Worm (Caenorhabditis elegans) whole organism, L2 larva: ENCODE results near the gene sart-3.

Experiments
- C34F6.9 ChIP-seq: fragments of 150-350 bp; optimal IDR thresholded peaks from 2 replicates; lab custom pipeline; 2014; ENCODE audit warnings: missing biosample characterization, missing genetic modification characterization
- F13H6.1 ChIP-seq: sonication (generic microtip); optimal IDR thresholded peaks from 2 replicates; lab custom pipeline; 2016; ENCODE audit warnings: missing genetic modification characterization, missing compliant biosample characterization
- R02D3.7 ChIP-seq: fragments of 150-350 bp; optimal IDR thresholded peaks from 2 replicates; lab custom pipeline; 2014; ENCODE audit warnings: missing biosample characterization, missing genetic modification characterization
- Y55F3AM.14 ChIP-seq: fragments of 200-800 bp; sonication (Bioruptor generic); optimal IDR thresholded peaks from 2 replicates; lab custom pipeline; 2018; ENCODE audit warnings: mild to moderate bottlenecking, missing genetic modification characterization, missing compliant biosample characterization
- ZK546.5 ChIP-seq: sonication (generic microtip); optimal IDR thresholded peaks from 2 replicates; lab custom pipeline; 2017; ENCODE audit warnings: missing biosample characterization, missing genetic modification characterization
- ama-1 ChIP-seq: fragments of 150-350 bp; optimal IDR thresholded peaks from 2 replicates; lab custom pipeline; 2018; ENCODE audit warnings: inconsistent platforms
- blmp-1 ChIP-seq: sonication (generic microtip); optimal IDR thresholded peaks from 2 replicates; lab custom pipeline; 2017; ENCODE audit warnings: missing genetic modification characterization, mild to moderate bottlenecking, missing compliant biosample characterization, antibody characterized with exemption, moderate library complexity; ENCODE audit not compliant: insufficient read depth
- ceh-16 ChIP-seq: fragments of 150-350 bp; optimal IDR thresholded peaks from 2 replicates; lab custom pipeline; 2014; ENCODE audit warnings: missing biosample characterization, missing genetic modification characterization
- ceh-82 ChIP-seq: fragments of 150-350 bp; optimal IDR thresholded peaks from 2 replicates; lab custom pipeline; 2014; ENCODE audit warnings: missing biosample characterization, missing genetic modification characterization
- crh-2 ChIP-seq: sonication (generic microtip); optimal IDR thresholded peaks from 2 replicates; lab custom pipeline; 2017; ENCODE audit warnings: missing biosample characterization, missing genetic modification characterization
- dmd-4 ChIP-seq: sonication (generic microtip); optimal IDR thresholded peaks from 2 replicates; lab custom pipeline; 2017; ENCODE audit warnings: missing biosample characterization, missing genetic modification characterization
- egl-27 ChIP-seq: sonication (generic microtip); optimal IDR thresholded peaks from 3 replicates; lab custom pipeline; 2017; ENCODE audit warnings: missing biosample characterization, missing genetic modification reagents, missing genetic modification characterization
- elt-1 ChIP-seq: fragments of 150-350 bp; optimal IDR thresholded peaks from 2 replicates; lab custom pipeline; 2014; ENCODE audit warnings: missing biosample characterization, missing genetic modification characterization
- elt-3 ChIP-seq: sonication (generic microtip); optimal IDR thresholded peaks from 2 replicates; lab custom pipeline; 2017; ENCODE audit warnings: missing biosample characterization, missing genetic modification characterization
- fos-1 ChIP-seq: fragments of 150-350 bp; optimal IDR thresholded peaks from 2 replicates; lab custom pipeline; 2014; ENCODE audit warnings: missing biosample characterization, missing genetic modification characterization
- gmeb-1 ChIP-seq: fragments of 150-350 bp; optimal IDR thresholded peaks from 2 replicates; lab custom pipeline; 2014; ENCODE audit warnings: missing biosample characterization, missing genetic modification characterization
- lin-11 ChIP-seq: fragments of 150-350 bp; sonication (generic microtip); optimal IDR thresholded peaks from 2 replicates; lab custom pipeline; 2014; ENCODE audit warnings: missing biosample characterization, missing genetic modification characterization, inconsistent platforms, mixed read lengths
- lsy-2 ChIP-seq, 2 experiments: fragments of 150-350 bp in 1 of 2; sonication (generic microtip) in 1 of 2; optimal IDR thresholded peaks; 2 replicates each; lab custom pipeline; 2014 to 2017; ENCODE audit warnings: missing biosample characterization in 2 of 2, missing genetic modification characterization in 2 of 2
- mab-5 ChIP-seq: fragments of 150-350 bp; optimal IDR thresholded peaks from 2 replicates; lab custom pipeline; 2014; ENCODE audit warnings: missing biosample characterization, missing genetic modification characterization
- mbf-1 ChIP-seq: sonication (generic microtip); optimal IDR thresholded peaks from 2 replicates; lab custom pipeline; 2017; ENCODE audit warnings: missing biosample characterization, missing genetic modification characterization
- mdl-1 ChIP-seq, 2 experiments: fragments of 150-350 bp in 1 of 2; sonication (generic microtip) in 1 of 2; optimal IDR thresholded peaks; 2 replicates each; lab custom pipeline; 2017; ENCODE audit warnings: missing biosample characterization in 2 of 2, missing genetic modification characterization in 2 of 2
- nhr-10 ChIP-seq: sonication (generic microtip); optimal IDR thresholded peaks from 2 replicates; lab custom pipeline; 2017; ENCODE audit warnings: missing biosample characterization, missing genetic modification characterization
- nhr-12 ChIP-seq: fragments of 150-350 bp; optimal IDR thresholded peaks from 2 replicates; lab custom pipeline; 2014; ENCODE audit warnings: missing biosample characterization, missing genetic modification characterization
- nhr-129 ChIP-seq: fragments of 150-350 bp; optimal IDR thresholded peaks from 2 replicates; lab custom pipeline; 2014; ENCODE audit warnings: missing biosample characterization, missing genetic modification characterization
- nhr-21 ChIP-seq: fragments of 150-350 bp; optimal IDR thresholded peaks from 2 replicates; lab custom pipeline; 2014; ENCODE audit warnings: missing biosample characterization, missing genetic modification characterization
- nhr-237 ChIP-seq: fragments of 150-350 bp; optimal IDR thresholded peaks from 2 replicates; lab custom pipeline; 2014; ENCODE audit warnings: missing biosample characterization, missing genetic modification characterization
- nhr-25 ChIP-seq: fragments of 150-350 bp; sonication (generic microtip); optimal IDR thresholded peaks from 3 replicates; lab custom pipeline; 2014; ENCODE audit warnings: missing biosample characterization, missing genetic modification characterization
- nhr-6 ChIP-seq: fragments of 150-350 bp; optimal IDR thresholded peaks from 2 replicates; lab custom pipeline; 2014; ENCODE audit warnings: missing biosample characterization, missing genetic modification characterization
- nhr-77 ChIP-seq: fragments of 150-350 bp; optimal IDR thresholded peaks from 2 replicates; lab custom pipeline; 2014; ENCODE audit warnings: missing biosample characterization, missing genetic modification characterization
- peb-1 ChIP-seq: fragments of 150-350 bp; optimal IDR thresholded peaks from 2 replicates; lab custom pipeline; 2014; ENCODE audit warnings: missing biosample characterization, missing genetic modification characterization
- sem-4 ChIP-seq: fragments of 150-350 bp; optimal IDR thresholded peaks from 2 replicates; lab custom pipeline; 2014; ENCODE audit warnings: missing biosample characterization, missing genetic modification reagents, missing genetic modification characterization
- skn-1 ChIP-seq: sonication (generic microtip); optimal IDR thresholded peaks from 2 replicates; lab custom pipeline; 2017; ENCODE audit warnings: missing biosample characterization, missing genetic modification characterization
- sma-3 ChIP-seq: sonication (generic microtip); optimal IDR thresholded peaks from 2 replicates; lab custom pipeline; 2016; ENCODE audit warnings: missing genetic modification reagents, missing genetic modification characterization, missing compliant biosample characterization
- sma-9 ChIP-seq, 2 experiments: fragments of 150-350 bp in 1 of 2; sonication (generic microtip) in 1 of 2; optimal IDR thresholded peaks; 2 replicates each; lab custom pipeline; 2014 to 2016; ENCODE audit warnings: missing genetic modification characterization in 2 of 2, mild to moderate bottlenecking in 1 of 2, missing biosample characterization in 1 of 2, missing compliant biosample characterization in 1 of 2, missing genetic modification reagents in 1 of 2, moderate library complexity in 1 of 2
- snpc-4 ChIP-seq: fragments of 150-350 bp; optimal IDR thresholded peaks from 2 replicates; lab custom pipeline; 2014; ENCODE audit warnings: missing biosample characterization, missing genetic modification characterization
- unc-39 ChIP-seq: fragments of 150-350 bp; optimal IDR thresholded peaks from 2 replicates; lab custom pipeline; 2014; ENCODE audit warnings: missing biosample characterization, missing genetic modification characterization
- unc-55 ChIP-seq: fragments of 150-350 bp; sonication (generic microtip); optimal IDR thresholded peaks from 3 replicates; lab custom pipeline; 2014; ENCODE audit warnings: missing biosample characterization, missing genetic modification reagents, missing genetic modification characterization
- unc-62 ChIP-seq: fragments of 150-350 bp; optimal IDR thresholded peaks from 2 replicates; lab custom pipeline; 2014; ENCODE audit warnings: missing biosample characterization, missing genetic modification reagents, missing genetic modification characterization
- zag-1 ChIP-seq: fragments of 150-350 bp; optimal IDR thresholded peaks from 2 replicates; lab custom pipeline; 2014; ENCODE audit warnings: missing biosample characterization, missing genetic modification characterization
- ztf-1 ChIP-seq: fragments of 200-800 bp; sonication (Bioruptor generic); conservative IDR thresholded peaks from 2 replicates; pipeline ENCODE4 v1.3.6; 2022; ENCODE audit warnings: missing genetic modification characterization, missing compliant biosample characterization
- ztf-11 ChIP-seq: sonication (generic microtip); optimal IDR thresholded peaks from 2 replicates; lab custom pipeline; 2017; ENCODE audit warnings: missing biosample characterization, missing genetic modification characterization
- ztf-4 ChIP-seq: fragments of 150-350 bp; optimal IDR thresholded peaks from 2 replicates; lab custom pipeline; 2014; ENCODE audit warnings: missing biosample characterization, missing genetic modification characterization

sart-3 gene

DNA sequence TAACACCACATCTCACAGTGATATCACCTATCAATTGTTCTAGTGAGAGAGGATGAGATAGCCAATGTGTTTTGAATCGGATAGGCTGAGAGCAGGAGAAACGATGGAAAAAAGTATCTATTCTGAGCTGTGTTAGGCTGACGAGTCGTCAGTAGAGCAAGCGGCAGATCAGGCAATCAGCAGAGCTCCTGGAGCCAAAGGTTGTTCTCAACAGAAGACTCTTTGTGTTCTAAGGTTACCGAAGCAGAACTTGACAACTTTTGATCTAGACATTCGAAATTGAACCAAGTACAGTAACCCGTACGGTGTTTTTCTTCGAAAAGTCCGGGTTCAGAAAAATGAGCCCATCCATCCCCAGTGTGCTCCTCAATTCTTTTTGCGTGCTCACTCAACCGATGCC lies 20.0 kb upstream of the sart-3 start:
- TF ChIP-seq peb-1 (tag; lab: Kevin White, UChicago) (no peak), unc-39 (tag; lab: Kevin White, UChicago) (no peak), dmd-4 (tag; lab: Kevin White, UChicago) (no peak), nhr-10 (tag; lab: Kevin White, UChicago) (no peak), ztf-4 (tag; lab: Kevin White, UChicago) (no peak), nhr-129 (tag; lab: Kevin White, UChicago) (peak; percentile 12), blmp-1 (tag; lab: Kevin White, UChicago) (no peak), F13H6.1 (tag; lab: Kevin White, UChicago) (peak; percentile 8), gmeb-1 (tag; lab: Kevin White, UChicago) (no peak), elt-3 (no peak), R02D3.7 (tag; lab: Kevin White, UChicago) (no peak), mab-5 (tag; lab: Kevin White, UChicago) (no peak), unc-55 (GFP tag; lab: Kevin White, UChicago) (no peak), nhr-25 (tag; lab: Kevin White, UChicago) (no peak), ztf-11 (tag; lab: Kevin White, UChicago) (no peak)

DNA sequence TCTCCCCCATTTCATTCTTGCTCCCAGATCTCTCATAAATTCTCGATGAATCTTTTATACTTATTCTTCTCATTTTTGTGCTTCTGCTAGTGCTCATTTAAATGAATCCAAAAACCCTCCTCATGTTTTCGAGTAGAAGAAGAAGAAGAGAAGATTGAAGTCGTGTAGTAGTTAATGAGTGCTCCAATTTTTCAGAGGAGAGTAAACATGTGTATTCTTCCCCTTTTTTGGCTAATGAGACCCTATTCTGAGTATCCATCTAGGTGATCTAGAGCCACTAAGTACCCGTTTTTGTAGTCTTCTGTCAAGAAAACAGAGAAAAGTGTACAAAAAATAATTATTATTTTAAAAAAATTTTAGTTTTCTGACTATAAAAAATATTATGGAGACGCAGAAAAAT lies 18.8 kb upstream of the sart-3 start:
- TF ChIP-seq fos-1 (no peak), ama-1 (lab: Kevin White, UChicago) (no peak), Y55F3AM.14 (GFP tag; lab: Kevin White, UChicago) (no peak)

DNA sequence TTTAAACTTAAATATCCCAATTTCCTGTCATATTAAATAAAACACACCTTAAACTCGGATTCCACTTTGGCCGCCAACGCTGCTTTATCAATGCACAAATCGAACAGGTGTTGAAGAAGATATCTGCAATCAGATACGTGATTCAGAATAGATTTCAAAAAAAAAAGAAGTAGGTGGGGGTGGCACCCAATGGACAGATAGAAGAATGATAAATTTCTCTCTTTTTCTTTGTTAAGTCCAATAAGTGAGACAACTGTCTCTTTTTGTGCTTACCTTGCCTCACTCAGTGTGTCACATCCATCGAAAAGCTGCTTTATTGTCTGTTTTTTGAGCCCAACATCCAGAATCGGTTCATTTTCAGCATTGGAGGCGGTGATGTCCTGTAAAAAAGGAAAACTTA lies 18.0 kb upstream of the sart-3 start:
- no peak for TF ChIP-seq dmd-4 (tag; lab: Kevin White, UChicago)
- TF ChIP-seq sma-9 (GFP tag; optimal IDR thresholded peaks at IDR 0.05; lab: Kevin White, UChicago): peak; percentile 69
- TF ChIP-seq sma-9 (tag; optimal IDR thresholded peaks at IDR 0.05; lab: Kevin White, UChicago): no peak
- peak in 1 of 2 experiments; percentile 7 for TF ChIP-seq lsy-2 (tag; optimal IDR thresholded peaks at IDR 0.05; lab: Kevin White, UChicago)
- no peak for TF ChIP-seq mdl-1 (tag; optimal IDR thresholded peaks at IDR 0.05; lab: Kevin White, UChicago)
- TF ChIP-seq unc-39 (tag; lab: Kevin White, UChicago): no peak
- TF ChIP-seq sma-3 (GFP tag; lab: Kevin White, UChicago): no peak
- TF ChIP-seq F13H6.1 (tag; lab: Kevin White, UChicago): peak; percentile 62
- TF ChIP-seq nhr-10 (tag; lab: Kevin White, UChicago): no peak
- TF ChIP-seq blmp-1 (tag; lab: Kevin White, UChicago): no peak
- peak; percentile 34 for TF ChIP-seq nhr-129 (tag; lab: Kevin White, UChicago)
- TF ChIP-seq mab-5 (tag; lab: Kevin White, UChicago): peak; percentile 42
- TF ChIP-seq C34F6.9: peak; percentile 38
- no peak for TF ChIP-seq ZK546.5 (tag; lab: Kevin White, UChicago)
- TF ChIP-seq sem-4 (tag; lab: Kevin White, UChicago): no peak

DNA sequence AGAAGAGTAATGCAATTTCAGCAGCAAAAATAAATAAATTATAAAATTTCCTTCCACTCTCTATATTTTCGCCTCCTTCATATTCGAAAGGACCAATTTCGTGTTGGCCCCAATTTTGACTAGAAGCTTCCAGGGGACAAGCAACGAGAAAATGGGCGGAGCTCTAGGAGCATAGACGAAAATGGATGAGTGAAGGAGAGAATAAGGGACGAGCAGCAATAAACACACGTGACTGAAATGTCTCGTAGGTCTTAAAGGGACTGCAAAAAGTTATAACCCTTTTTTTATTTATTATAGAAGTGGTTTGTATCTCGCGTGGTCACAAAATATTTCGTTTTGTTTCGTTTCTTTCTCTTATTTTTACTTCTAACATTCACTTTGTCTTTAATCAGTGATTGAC lies 17.0 kb upstream of the sart-3 start:
- TF ChIP-seq nhr-77 (tag; lab: Kevin White, UChicago) (no peak), peb-1 (tag; lab: Kevin White, UChicago) (no peak), nhr-129 (tag; lab: Kevin White, UChicago) (peak; percentile 2), lin-11 (no peak), nhr-10 (tag; lab: Kevin White, UChicago) (no peak), zag-1 (peak; percentile 51), skn-1 (no peak), nhr-6 (no peak), nhr-25 (tag; lab: Kevin White, UChicago) (no peak), ceh-82 (tag; lab: Kevin White, UChicago) (no peak), elt-1 (tag; lab: Kevin White, UChicago) (no peak), unc-62 (GFP tag; lab: Kevin White, UChicago) (no peak), egl-27 (tag; lab: Kevin White, UChicago) (no peak), sma-9 (GFP tag; optimal IDR thresholded peaks at IDR 0.05; lab: Kevin White, UChicago) (peak; percentile 13), sma-9 (tag; optimal IDR thresholded peaks at IDR 0.05; lab: Kevin White, UChicago) (no peak), nhr-237 (tag; lab: Kevin White, UChicago) (no peak), unc-55 (GFP tag; lab: Kevin White, UChicago) (peak; percentile 44), C34F6.9 (peak; percentile 55), nhr-21 (tag; lab: Kevin White, UChicago) (no peak), ceh-16 (no peak), mbf-1 (tag; lab: Kevin White, UChicago) (no peak), nhr-12 (tag; lab: Kevin White, UChicago) (no peak), ztf-1 (no peak), lsy-2 (tag; optimal IDR thresholded peaks at IDR 0.05; lab: Kevin White, UChicago) (peak in 1 of 2 experiments; percentile 49), mab-5 (tag; lab: Kevin White, UChicago) (peak; percentile 61), R02D3.7 (tag; lab: Kevin White, UChicago) (no peak), crh-2 (tag; lab: Kevin White, UChicago) (peak; percentile 34), elt-3 (no peak), mdl-1 (tag; optimal IDR thresholded peaks at IDR 0.05; lab: Kevin White, UChicago) (peak in 1 of 2 experiments; percentile 57), ztf-4 (tag; lab: Kevin White, UChicago) (peak; percentile 11), snpc-4 (no peak)
